Worm (Caenorhabditis elegans) whole organism, L3 larva: ENCODE results near the gene F37C4.6.

ENCODE experiments used
- elt-1 ChIP-seq: fragments of 150-350 bp; optimal IDR thresholded peaks from 2 replicates; lab custom pipeline; 2014; ENCODE audit warnings: missing biosample characterization, missing genetic modification characterization
- fkh-10 ChIP-seq: sonication (generic microtip); optimal IDR thresholded peaks from 2 replicates; lab custom pipeline; 2017; ENCODE audit warnings: missing biosample characterization, missing genetic modification reagents, missing genetic modification characterization
- nfya-1 ChIP-seq: sonication (generic microtip); optimal IDR thresholded peaks from 2 replicates; lab custom pipeline; 2017; ENCODE audit warnings: missing genetic modification characterization, mild to moderate bottlenecking, missing compliant biosample characterization, antibody characterized with exemption, moderate library complexity; ENCODE audit not compliant: insufficient read depth
- nhr-12 ChIP-seq: fragments of 150-350 bp; optimal IDR thresholded peaks from 2 replicates; lab custom pipeline; 2014; ENCODE audit warnings: missing biosample characterization, missing genetic modification characterization
- nhr-237 ChIP-seq: fragments of 150-350 bp; optimal IDR thresholded peaks from 2 replicates; lab custom pipeline; 2014; ENCODE audit warnings: missing biosample characterization, missing genetic modification characterization
- nhr-76 ChIP-seq: fragments of 150-350 bp; sonication (generic microtip); optimal IDR thresholded peaks from 5 replicates; lab custom pipeline; 2014; ENCODE audit warnings: missing biosample characterization, missing genetic modification characterization
- unc-62 ChIP-seq: fragments of 150-350 bp; sonication (generic microtip); optimal IDR thresholded peaks from 4 replicates; lab custom pipeline; 2014; ENCODE audit warnings: missing biosample characterization, missing genetic modification reagents, missing genetic modification characterization

DNA sequence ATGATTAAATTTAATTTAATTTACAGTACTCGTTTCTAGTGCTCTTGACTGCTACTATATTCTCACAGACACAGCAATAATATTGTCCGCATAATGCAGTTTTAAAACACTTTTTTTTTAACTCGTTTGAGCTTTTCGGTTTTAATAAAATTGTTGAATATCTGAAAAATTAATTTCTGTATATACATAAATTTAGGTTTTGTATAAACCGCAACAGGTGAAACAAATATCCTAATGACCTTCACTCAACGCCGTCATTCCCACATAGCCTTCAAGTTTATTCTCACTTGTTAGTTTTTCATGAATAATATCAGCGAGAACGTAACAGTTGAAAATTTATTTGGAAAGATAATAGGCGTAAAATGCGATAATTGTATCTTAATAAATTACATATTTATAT is 41.4 kb upstream of the F37C4.6 start, which contains the start of gene srz-19:
- no peak for TF ChIP-seq nhr-76 (tag; lab: Kevin White, UChicago)
- TF ChIP-seq nhr-12: no peak
- TF ChIP-seq unc-62: no peak
- no peak for TF ChIP-seq nfya-1 (tag; lab: Kevin White, UChicago)
- TF ChIP-seq fkh-10 (GFP tag; lab: Kevin White, UChicago): no peak
- no peak for TF ChIP-seq nhr-237 (tag; lab: Kevin White, UChicago)
- no peak for TF ChIP-seq elt-1 (tag; lab: Kevin White, UChicago)
